Worm (Caenorhabditis elegans): ENCODE data around the gene C01G12.5.
A peak's percentile ranks its signal among the peaks of the same experiment; 100 is the strongest.

The C01G12.5 gene

DNA sequence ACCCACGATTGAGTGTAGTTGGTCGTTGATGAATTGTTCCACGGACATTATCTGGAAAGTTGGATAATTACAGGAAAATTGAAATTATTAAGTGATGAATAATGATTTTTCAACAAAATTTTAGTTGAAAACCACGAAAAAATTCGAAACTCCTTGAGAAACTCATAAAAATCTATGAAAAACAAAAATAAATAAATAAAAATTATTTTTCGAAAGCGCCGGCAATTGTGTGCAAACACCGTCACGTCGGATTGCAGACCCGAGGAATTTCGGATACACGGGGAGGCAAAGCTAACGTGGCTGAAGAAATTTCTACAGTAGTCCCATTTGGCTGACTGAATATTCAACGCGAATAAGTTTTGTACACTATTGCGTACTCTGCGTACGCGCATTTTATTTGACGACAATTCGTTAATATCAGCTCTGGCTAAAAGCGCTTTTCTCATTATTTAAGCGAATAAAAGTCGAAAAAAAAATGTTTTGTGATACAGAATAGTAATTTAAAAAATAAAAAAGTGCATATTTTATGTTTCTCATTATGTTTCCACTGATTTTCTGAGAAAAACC is 25.7 kb downstream of the C01G12.5 start, which contains the start of gene mog-4 (continued):
- TF ChIP-seq somi-1 (GFP tag; optimal IDR thresholded peaks at IDR 0.05) (peak; percentile 96), ceh-58 (GFP tag; IDR thresholded peaks at IDR 0.05) (0 out of 2 replicates have a peak, but pooled peaks have one; percentile 15), die-1 (tag; optimal IDR thresholded peaks at IDR 0.05) (peak; percentile 45), ceh-91 (GFP tag; IDR thresholded peaks at IDR 0.05) (peak; percentile 100), T26A5.8 (tag; optimal IDR thresholded peaks at IDR 0.05) (peak; percentile 7), snpc-3.4 (tag; optimal IDR thresholded peaks at IDR 0.05) (peak; percentile 18), lin-54 (GFP tag; optimal IDR thresholded peaks at IDR 0.05) (peak; percentile 97), F33H1.4 (GFP tag; IDR thresholded peaks at IDR 0.05) (peak; percentile 97), B0336.3 (GFP tag; IDR thresholded peaks at IDR 0.05) (peak; percentile 92), cebp-2 (GFP tag; IDR thresholded peaks at IDR 0.05) (peak; percentile 97), sptf-2 (GFP tag; optimal IDR thresholded peaks at IDR 0.05) (peak; percentile 9), nhr-27 (tag; optimal IDR thresholded peaks at IDR 0.05) (peak; percentile 58), rcor-1 (GFP tag; IDR thresholded peaks at IDR 0.05) (peak; percentile 99), tbp1 (GFP tag; optimal IDR thresholded peaks at IDR 0.05) (peak; percentile 76), C06A6.2 (GFP tag; conservative IDR thresholded peaks at IDR 0.05) (peak; percentile 98), mel-28 (tag; optimal IDR thresholded peaks at IDR 0.05; ENCODE audit: borderline replicate concordance) (peak; percentile 76), snpc-4 (GFP tag; optimal IDR thresholded peaks at IDR 0.05) (peak; percentile 31), snpc-4 (tag; optimal IDR thresholded peaks at IDR 0.05) (peak; percentile 41 to 91 (median 72)), mxl-1 (tag; optimal IDR thresholded peaks at IDR 0.05) (peak; percentile 28), Y79H2A.3 (GFP tag; conservative IDR thresholded peaks at IDR 0.05) (peak; percentile 100), attf-6 (GFP tag; IDR thresholded peaks at IDR 0.05) (peak; percentile 92), hmg-20 (GFP tag; IDR thresholded peaks at IDR 0.05) (peak; percentile 95), attf-5 (GFP tag; optimal IDR thresholded peaks at IDR 0.05) (peak; percentile 99), nhr-80 (tag; optimal IDR thresholded peaks at IDR 0.05) (peak; percentile 80), B0035.1 (tag; optimal IDR thresholded peaks at IDR 0.05) (peak; percentile 81), efl-1 (GFP tag; optimal IDR thresholded peaks at IDR 0.05) (peak; percentile 65), aptf-2 (GFP tag; conservative IDR thresholded peaks at IDR 0.05) (peak; percentile 99), ceh-79 (tag; optimal IDR thresholded peaks at IDR 0.05) (peak; percentile 61), ztf-26 (tag; optimal IDR thresholded peaks at IDR 0.05) (peak; percentile 96), attf-3 (GFP tag; conservative IDR thresholded peaks at IDR 0.05) (peak; percentile 93), F22D6.2 (tag; optimal IDR thresholded peaks at IDR 0.05) (peak; percentile 89)

- TF ChIP-seq F10E7.11 (tag; optimal IDR thresholded peaks at IDR 0.05) (no peak), cebp-2 (GFP tag; IDR thresholded peaks at IDR 0.05) (no peak), nfya-1 (tag; optimal IDR thresholded peaks at IDR 0.05; ENCODE audit: borderline replicate concordance, insufficient read depth) (no peak), ceh-91 (GFP tag; IDR thresholded peaks at IDR 0.05) (no peak), bed-1 (GFP tag; IDR thresholded peaks at IDR 0.05) (no peak), mxl-1 (tag; optimal IDR thresholded peaks at IDR 0.05) (no peak), B0261.1 (tag; optimal IDR thresholded peaks at IDR 0.05) (no peak), unc-62 (GFP tag; optimal IDR thresholded peaks at IDR 0.05) (no peak), F52B5.7 (tag; optimal IDR thresholded peaks at IDR 0.05) (no peak), C17E4.6 (GFP tag; IDR thresholded peaks at IDR 0.05) (no peak), dpff-1 (tag; optimal IDR thresholded peaks at IDR 0.05) (no peak), bed-2 (GFP tag; IDR thresholded peaks at IDR 0.05) (no peak), rpc-1 (optimal IDR thresholded peaks at IDR 0.05) (no peak), rpc-1 (tag; optimal IDR thresholded peaks at IDR 0.05) (no peak), Y56A3A.18 (GFP tag; IDR thresholded peaks at IDR 0.05) (no peak), atf-7 (tag; optimal IDR thresholded peaks at IDR 0.05) (no peak)
These were observed 32.3 kb downstream of the C01G12.5 start for ce11 chrII:14555019-14555418.

All from whole organism, young adult.